Worm (Caenorhabditis elegans): ENCODE results near the gene F28F8.7.

The F28F8.7 gene

DNA sequence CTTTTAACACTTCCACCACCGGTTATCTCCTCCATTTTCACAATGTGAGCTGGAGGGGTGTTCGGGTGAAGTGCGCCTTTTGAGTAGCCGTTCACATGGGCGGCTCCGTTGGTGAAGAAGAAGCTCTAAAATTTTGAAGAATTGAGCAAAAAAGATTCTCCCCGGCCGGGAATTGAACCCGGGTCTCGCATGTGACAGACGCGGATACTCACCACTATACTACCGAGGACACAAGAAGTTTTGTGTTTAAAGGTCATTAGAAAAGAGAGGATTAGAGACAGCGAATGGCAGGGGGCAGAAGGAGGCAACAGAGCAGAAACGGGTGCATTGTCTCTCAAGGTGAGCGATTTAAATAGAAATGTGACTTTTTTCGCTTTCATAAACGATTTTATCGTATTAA lies 38.8 kb downstream of the F28F8.7 start (continued):
- TF ChIP-seq snpc-1.2 (GFP tag; IDR thresholded peaks at IDR 0.05) = peak; percentile 66; the same call in 1 of the 2 replicates
- peak; percentile 84 for TF ChIP-seq D1046.2 (GFP tag; IDR thresholded peaks at IDR 0.05)
- peak in 1 of 2 experiments; percentile 55 for TF ChIP-seq mdl-1 (tag; optimal IDR thresholded peaks at IDR 0.05)
- no peak for TF ChIP-seq fos-1 (tag; optimal IDR thresholded peaks at IDR 0.05)
- peak; percentile 91 for TF ChIP-seq dmd-8 (GFP tag; IDR thresholded peaks at IDR 0.05)
- TF ChIP-seq attf-4 (tag; optimal IDR thresholded peaks at IDR 0.05) = no peak
- TF ChIP-seq egl-27 (tag; optimal IDR thresholded peaks at IDR 0.05) = no peak
- TF ChIP-seq nhr-102 (tag; optimal IDR thresholded peaks at IDR 0.05) = peak; percentile 54
- TF ChIP-seq ZK337.2 (GFP tag; IDR thresholded peaks at IDR 0.05) = no peak
- TF ChIP-seq Y48G9A.11 (GFP tag; IDR thresholded peaks at IDR 0.05) = peak; percentile 47; the same call in 1 of the 2 replicates
- TF ChIP-seq ces-1 (GFP tag; optimal IDR thresholded peaks at IDR 0.05) = no peak
- no peak for TF ChIP-seq daf-19 (GFP tag; conservative IDR thresholded peaks at IDR 0.05)
- TF ChIP-seq lin-39 (tag; optimal IDR thresholded peaks at IDR 0.05) = no peak
- no peak for TF ChIP-seq pqm-1 (tag; optimal IDR thresholded peaks at IDR 0.05)
- TF ChIP-seq ctbp-1 (GFP tag; IDR thresholded peaks at IDR 0.05) = 0 out of 2 replicates have a peak, but pooled peaks have one; percentile 26
- no peak for TF ChIP-seq saeg-2 (GFP tag; IDR thresholded peaks at IDR 0.05)
- TF ChIP-seq lsy-2 (tag; optimal IDR thresholded peaks at IDR 0.05) = peak in 1 of 2 experiments; percentile 27
- peak; percentile 47 for TF ChIP-seq lir-3 (tag; optimal IDR thresholded peaks at IDR 0.05)
- TF ChIP-seq pha-4 (GFP tag; IDR thresholded peaks at IDR 0.05) = peak; percentile 90
- TF ChIP-seq pha-4 (tag; optimal IDR thresholded peaks at IDR 0.05) = no peak
- TF ChIP-seq zfp-2 (tag; optimal IDR thresholded peaks at IDR 0.05) = no peak
- no peak for TF ChIP-seq T20F7.1 (GFP tag; optimal IDR thresholded peaks at IDR 0.05)
- no peak for TF ChIP-seq ceh-82 (tag; optimal IDR thresholded peaks at IDR 0.05)
- peak; percentile 40; the same call in 1 of the 2 replicates for TF ChIP-seq dmd-6 (GFP tag; IDR thresholded peaks at IDR 0.05)
- peak; percentile 50 for TF ChIP-seq mxl-3 (GFP tag; optimal IDR thresholded peaks at IDR 0.05)
- no peak for TF ChIP-seq snpc-4 (tag; optimal IDR thresholded peaks at IDR 0.05)
- peak; percentile 90 for TF ChIP-seq hlh-30 (tag; optimal IDR thresholded peaks at IDR 0.05; ENCODE audit: insufficient read depth)
- TF ChIP-seq lin-15B (tag; optimal IDR thresholded peaks at IDR 0.05) = no peak
- TF ChIP-seq nhr-42 (GFP tag; IDR thresholded peaks at IDR 0.05) = peak; percentile 56; the same call in 1 of the 2 replicates
- no peak for TF ChIP-seq cey-2 (tag; optimal IDR thresholded peaks at IDR 0.05; ENCODE audit: borderline replicate concordance, insufficient read depth)
- TF ChIP-seq nhr-77 (tag; optimal IDR thresholded peaks at IDR 0.05) = peak; percentile 26
- TF ChIP-seq unc-39 (tag; optimal IDR thresholded peaks at IDR 0.05) = no peak

DNA sequence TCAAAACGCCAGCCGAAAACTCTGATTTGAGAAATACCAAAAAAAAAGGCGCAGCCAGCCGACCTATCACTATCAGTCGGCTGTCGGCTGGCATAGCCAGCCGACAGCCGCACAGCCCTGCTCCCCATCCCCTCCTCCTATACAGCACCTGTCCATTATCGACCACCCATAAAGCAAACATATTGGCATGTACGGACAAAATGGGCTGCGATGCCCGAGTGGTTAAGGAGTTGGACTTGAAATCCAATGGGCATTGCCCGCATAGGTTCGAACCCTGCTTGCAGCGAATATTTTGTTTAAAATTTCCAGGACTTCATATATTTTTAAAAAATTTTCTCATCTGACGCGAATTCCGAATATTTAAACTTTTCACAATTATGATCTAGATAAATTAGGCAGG lies 40.0 kb downstream of the F28F8.7 start:
- TF ChIP-seq mep-1 (tag; optimal IDR thresholded peaks at IDR 0.05) (no peak), set-16 (GFP tag; IDR thresholded peaks at IDR 0.05) (0 out of 2 replicates have a peak, but pooled peaks have one; percentile 10), egl-43 (GFP tag; IDR thresholded peaks at IDR 0.05) (0 out of 2 replicates have a peak, but pooled peaks have one; percentile 14)

DNA sequence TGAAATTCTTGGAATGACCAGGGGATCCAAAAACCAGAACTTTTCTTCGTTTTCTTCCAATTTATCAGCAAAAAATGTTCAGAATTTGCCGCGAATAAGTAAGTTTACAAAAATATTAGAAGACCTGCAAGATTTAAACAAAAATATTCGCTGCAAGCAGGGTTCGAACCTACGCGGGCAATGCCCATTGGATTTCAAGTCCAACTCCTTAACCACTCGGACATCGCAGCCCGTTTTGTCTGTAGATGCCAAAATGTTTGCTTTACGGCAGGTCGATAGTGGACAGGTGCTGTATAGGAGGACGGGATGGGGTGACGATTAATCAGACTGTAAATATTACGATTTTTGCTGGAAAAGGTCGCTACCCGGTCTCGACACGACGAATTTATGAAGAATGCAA lies 42.7 kb downstream of the F28F8.7 start:
- TF ChIP-seq hlh-30 (tag; optimal IDR thresholded peaks at IDR 0.05; ENCODE audit: insufficient read depth) (no peak), T26A8.4 (GFP tag; IDR thresholded peaks at IDR 0.05) (peak; percentile 41), dve-1 (tag; optimal IDR thresholded peaks at IDR 0.05; ENCODE audit: insufficient read depth) (no peak), zip-11 (GFP tag; IDR thresholded peaks at IDR 0.05) (no peak), aly-2 (tag; optimal IDR thresholded peaks at IDR 0.05) (no peak), lin-15B (tag; optimal IDR thresholded peaks at IDR 0.05) (no peak), snpc-1.2 (GFP tag; IDR thresholded peaks at IDR 0.05) (peak; percentile 79), mes-2 (tag; optimal IDR thresholded peaks at IDR 0.05; ENCODE audit: poor library complexity, severe bottlenecking) (no peak), mep-1 (tag; optimal IDR thresholded peaks at IDR 0.05) (no peak), nhr-42 (GFP tag; IDR thresholded peaks at IDR 0.05) (no peak), egl-27 (tag; optimal IDR thresholded peaks at IDR 0.05) (no peak), zip-2 (tag; optimal IDR thresholded peaks at IDR 0.05) (no peak), nhr-6 (tag; optimal IDR thresholded peaks at IDR 0.05) (no peak), daf-8 (GFP tag; IDR thresholded peaks at IDR 0.05) (no peak), fos-1 (tag; optimal IDR thresholded peaks at IDR 0.05) (no peak), lin-29 (GFP tag; IDR thresholded peaks at IDR 0.05) (no peak), F26F4.8 (GFP tag; conservative IDR thresholded peaks at IDR 0.05) (peak; percentile 79; the same call in 1 of the 2 replicates), lim-7 (GFP tag; IDR thresholded peaks at IDR 0.05) (peak; percentile 93), mxl-2 (GFP tag; conservative IDR thresholded peaks at IDR 0.05) (no peak), dpl-1 (GFP tag; optimal IDR thresholded peaks at IDR 0.05) (no peak), zfp-2 (tag; optimal IDR thresholded peaks at IDR 0.05) (no peak), nhr-41 (GFP tag; IDR thresholded peaks at IDR 0.05) (0 out of 2 replicates have a peak, but pooled peaks have one; percentile 29)
